In the genomic region with DNA sequence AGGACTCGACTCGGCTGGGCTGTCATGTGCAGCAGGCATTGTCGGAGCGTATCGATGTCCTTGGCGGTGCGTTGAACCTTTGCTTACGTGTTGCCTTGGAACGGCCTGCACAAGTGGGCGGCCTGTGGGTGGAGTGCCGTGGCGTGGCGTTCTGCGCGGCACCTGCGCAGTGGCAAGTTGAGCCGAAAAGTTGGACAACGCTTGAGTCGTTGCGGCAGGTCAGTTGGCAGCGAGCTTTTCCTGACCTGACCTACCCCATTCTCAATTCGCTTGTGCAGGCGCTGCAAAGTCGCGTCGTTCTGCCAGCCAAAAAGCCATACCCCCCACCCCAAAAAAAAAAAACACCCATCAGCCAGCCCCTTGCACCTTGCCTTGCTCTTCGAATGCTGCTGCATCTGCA, we compare ENCODE assay signal across 2 fruit fly cellular contexts.
TF ChIP-seq lines count a peak whose summit lies in the region.

No protein-coding gene starts in this region.

- no peak for TF ChIP-seq CTCF in whole organism, embryonic (GFP tag; optimal IDR thresholded peaks at IDR 0.05; lab: Kevin White, UChicago)

TF ChIP-seq in whole organism, embryonic, 481 proteins besides CTCF, POLR2A, EP300 and RAD21:
- TF ChIP-seq crol (GFP tag; IDR thresholded peaks at IDR 0.05; lab: Robert Waterston, UW): 0 out of 2 replicates have a peak, but pooled peaks have one; percentile 13
- peak; percentile 92 for TF ChIP-seq ewg (GFP tag; optimal IDR thresholded peaks at IDR 0.05; lab: Kevin White, UChicago)
- TF ChIP-seq chinmo (GFP tag; IDR thresholded peaks at IDR 0.05; lab: Robert Waterston, UW; ENCODE audit: partially characterized antibody): 0 out of 4 replicates have a peak, but pooled peaks have one; percentile 18
- TF ChIP-seq CG6683 (GFP tag; optimal IDR thresholded peaks at IDR 0.05; lab: Kevin White, UChicago): no peak

TF ChIP-seq in whole organism, pupa, 21 proteins besides CTCF, POLR2A, EP300 and RAD21:
- TF ChIP-seq CG8301 (tag; optimal IDR thresholded peaks at IDR 0.05; lab: Kevin White, UChicago) (no peak), Pif1B (GFP tag; optimal IDR thresholded peaks at IDR 0.05; lab: Kevin White, UChicago) (no peak), EcR (GFP tag; optimal IDR thresholded peaks at IDR 0.05; lab: Kevin White, UChicago) (peak; percentile 49), CG14655 (GFP tag; optimal IDR thresholded peaks at IDR 0.05; lab: Kevin White, UChicago) (no peak), rn (GFP tag; IDR thresholded peaks at IDR 0.05; lab: Robert Waterston, UW) (no peak), CG15710 (tag; optimal IDR thresholded peaks at IDR 0.05; lab: Kevin White, UChicago) (no peak), CG13204 (GFP tag; optimal IDR thresholded peaks at IDR 0.05; lab: Kevin White, UChicago) (no peak)
